Worm (Caenorhabditis elegans): Measurements from ENCODE around the gene gst-21.
A peak's percentile ranks its signal among the peaks of the same experiment; 100 is the strongest.

The gst-21 gene

DNA sequence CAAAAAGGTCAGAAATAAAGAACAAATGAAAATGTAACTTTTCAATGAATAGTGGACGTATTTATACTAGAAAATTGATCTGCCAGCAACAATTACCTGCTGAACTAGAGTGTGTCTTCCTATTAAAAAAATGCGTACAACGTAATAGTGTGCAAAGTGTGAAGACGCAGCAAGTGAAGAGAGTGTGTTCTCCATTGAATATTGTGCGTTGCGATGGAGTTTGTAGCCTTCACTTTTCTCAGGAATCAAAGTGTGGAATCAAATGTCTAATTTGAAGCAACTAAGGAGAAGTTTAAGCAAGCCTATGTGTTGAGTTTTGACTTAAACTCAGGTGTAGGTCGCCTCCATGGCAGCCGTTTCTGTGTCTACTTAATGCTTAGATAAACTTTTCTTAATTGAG lies at the start of gene gst-21:
Gene gst-21, minus strand, starts transcription at position 101 of the 400 bp plus-strand sequence.
- TF ChIP-seq nhr-28 (tag; optimal IDR thresholded peaks at IDR 0.05) = peak; percentile 65
- TF ChIP-seq unc-130 (GFP tag; optimal IDR thresholded peaks at IDR 0.05) = no peak
- no peak for TF ChIP-seq F44E2.7 (GFP tag; IDR thresholded peaks at IDR 0.05)
- peak in 1 of 2 experiments; percentile 15 for TF ChIP-seq unc-62 (GFP tag; optimal IDR thresholded peaks at IDR 0.05 in 1 of 2)
- no peak for TF ChIP-seq unc-62 (tag; optimal IDR thresholded peaks at IDR 0.05)
- no peak for TF ChIP-seq F10B5.3 (tag; optimal IDR thresholded peaks at IDR 0.05)
- no peak for TF ChIP-seq lin-15B (tag; optimal IDR thresholded peaks at IDR 0.05)
- TF ChIP-seq madf-5 (GFP tag; IDR thresholded peaks at IDR 0.05) = no peak

ce11 chrV:1779994-1780393 lies 48.2 kb upstream of the gst-21 start:
- TF ChIP-seq ceh-82 (tag; optimal IDR thresholded peaks at IDR 0.05) = no peak
- no peak for TF ChIP-seq zip-2 (tag; optimal IDR thresholded peaks at IDR 0.05)
- no peak for TF ChIP-seq sdz-12 (GFP tag; optimal IDR thresholded peaks at IDR 0.05)
- TF ChIP-seq unc-62 (GFP tag; optimal IDR thresholded peaks at IDR 0.05 in 1 of 2) = peak in 1 of 2 experiments; percentile 71
- no peak for TF ChIP-seq unc-62 (tag; optimal IDR thresholded peaks at IDR 0.05)
- TF ChIP-seq hlh-11 (tag; optimal IDR thresholded peaks at IDR 0.05) = no peak

DNA sequence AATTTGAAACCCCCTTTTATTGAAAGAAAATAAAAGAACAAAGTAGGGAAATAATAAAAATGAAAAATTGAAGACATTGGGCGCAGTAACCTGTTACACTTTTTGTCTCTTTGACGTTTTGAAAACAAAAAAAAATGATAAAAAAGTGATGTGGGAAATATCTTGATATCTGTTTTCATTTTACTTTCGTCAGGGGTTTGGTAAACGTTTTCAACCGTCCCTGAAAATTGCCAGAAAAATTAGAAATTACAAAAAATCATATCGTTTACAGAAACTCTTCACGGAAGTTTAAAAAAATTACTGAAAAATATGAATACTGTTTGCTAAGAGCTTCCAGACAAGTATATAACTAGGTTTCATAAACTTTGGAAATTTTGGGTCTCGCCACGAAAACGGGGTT lies 47.3 kb upstream of the gst-21 start, which contains the start of gene F36H9.4:
Gene F36H9.4, minus strand, starts transcription at position 101 of the 400 bp plus-strand sequence.
- TF ChIP-seq gei-8 (GFP tag; optimal IDR thresholded peaks at IDR 0.05) = no peak
- TF ChIP-seq D1046.2 (GFP tag; IDR thresholded peaks at IDR 0.05) = no peak
- TF ChIP-seq lin-29 (GFP tag; IDR thresholded peaks at IDR 0.05) = no peak
- no peak for TF ChIP-seq dmd-9 (GFP tag; IDR thresholded peaks at IDR 0.05)
- TF ChIP-seq skn-1 (tag; optimal IDR thresholded peaks at IDR 0.05) = no peak
- no peak for TF ChIP-seq unc-130 (GFP tag; optimal IDR thresholded peaks at IDR 0.05)
- TF ChIP-seq aha-1 (tag) = no peak
- no peak for TF ChIP-seq nhr-25 (tag; optimal IDR thresholded peaks at IDR 0.05; ENCODE audit: borderline replicate concordance, insufficient read depth)
- no peak for TF ChIP-seq lsy-2 (tag; optimal IDR thresholded peaks at IDR 0.05)
- no peak for TF ChIP-seq tra-1 (GFP tag; IDR thresholded peaks at IDR 0.05)
- no peak for TF ChIP-seq ctbp-1 (GFP tag; IDR thresholded peaks at IDR 0.05)
- TF ChIP-seq spr-1 (tag; optimal IDR thresholded peaks at IDR 0.05) = no peak
- TF ChIP-seq duxl-1 (tag; optimal IDR thresholded peaks at IDR 0.05; ENCODE audit: poor library complexity) = no peak
- no peak for TF ChIP-seq vab-7 (GFP tag; IDR thresholded peaks at IDR 0.05)
- no peak for TF ChIP-seq ztf-7 (tag; optimal IDR thresholded peaks at IDR 0.05)
- TF ChIP-seq F10B5.3 (tag; optimal IDR thresholded peaks at IDR 0.05) = no peak
- no peak for TF ChIP-seq ceh-82 (tag; optimal IDR thresholded peaks at IDR 0.05)
- no peak for TF ChIP-seq F49E8.2 (tag; optimal IDR thresholded peaks at IDR 0.05; ENCODE audit: borderline replicate concordance)

DNA sequence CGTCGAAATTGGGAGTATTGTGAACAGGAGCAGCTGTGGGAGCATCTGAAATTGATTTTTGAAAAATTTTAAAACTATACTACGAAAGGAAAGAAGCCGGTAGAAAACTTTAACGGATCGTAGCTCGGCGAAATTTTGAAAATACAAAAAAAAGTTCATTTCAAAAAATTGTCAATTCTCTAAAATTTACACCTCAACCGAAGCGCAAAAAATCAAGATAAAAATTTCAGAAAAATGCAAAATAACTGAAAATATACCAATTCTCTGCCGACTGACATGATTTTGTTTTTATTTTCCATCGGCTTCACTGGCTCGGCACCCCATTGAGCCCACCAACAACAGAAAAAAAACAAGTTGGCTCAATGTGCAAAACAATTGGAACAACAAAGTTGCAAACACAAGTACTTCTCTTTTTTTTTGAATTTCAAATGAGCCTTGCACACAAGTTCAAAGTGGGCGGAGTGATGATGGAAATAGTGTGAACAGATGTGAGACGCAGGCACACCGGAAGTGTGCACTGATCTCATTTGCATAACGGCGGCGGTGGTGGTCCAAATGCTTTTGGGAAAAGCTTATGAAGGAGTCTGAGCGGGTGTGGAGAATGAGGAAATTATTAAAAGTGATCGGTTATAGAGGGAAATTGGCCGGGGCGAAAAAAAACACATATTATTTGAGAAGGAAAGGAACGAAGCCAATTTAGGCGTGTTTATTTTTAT lies 43.2 kb upstream of the gst-21 start, which contains the start of gene F36H9.7:
Gene F36H9.7, minus strand, starts transcription at position 51 of the 716 bp plus-strand sequence.
- TF ChIP-seq skn-1 (tag; optimal IDR thresholded peaks at IDR 0.05) (no peak), php-3 (GFP tag; IDR thresholded peaks at IDR 0.05) (no peak), unc-39 (tag; optimal IDR thresholded peaks at IDR 0.05) (no peak), aha-1 (tag) (no peak), dmd-6 (GFP tag; IDR thresholded peaks at IDR 0.05) (no peak)

DNA sequence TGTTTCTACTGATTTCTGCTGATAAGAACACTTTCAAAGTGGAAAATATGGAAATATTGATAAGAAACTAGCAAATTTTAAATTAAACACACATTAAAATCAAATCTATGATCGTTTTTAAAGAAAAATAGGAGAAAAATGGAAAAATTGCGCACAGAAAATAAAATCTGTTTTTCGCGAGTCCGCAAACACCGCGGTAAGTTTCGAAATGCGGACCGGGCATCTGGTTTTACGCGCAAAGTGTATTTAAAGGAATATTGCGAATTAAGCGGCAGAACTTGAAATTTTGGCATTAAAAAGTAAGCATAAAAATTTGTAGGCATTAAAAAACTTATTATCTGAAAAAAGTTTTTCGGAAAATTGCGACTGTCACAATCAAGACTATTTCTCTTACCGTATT lies 41.3 kb upstream of the gst-21 start:
- TF ChIP-seq hlh-30 (tag; optimal IDR thresholded peaks at IDR 0.05; ENCODE audit: insufficient read depth) = peak; percentile 18
- peak; percentile 39 for TF ChIP-seq aha-1 (tag)
- TF ChIP-seq nhr-111 (GFP tag; optimal IDR thresholded peaks at IDR 0.05) = no peak
- peak in 1 of 2 experiments; percentile 14 for TF ChIP-seq lsy-2 (tag; optimal IDR thresholded peaks at IDR 0.05)
- peak; percentile 18 for TF ChIP-seq mes-2 (tag; optimal IDR thresholded peaks at IDR 0.05; ENCODE audit: poor library complexity, severe bottlenecking)
- TF ChIP-seq dve-1 (tag; optimal IDR thresholded peaks at IDR 0.05; ENCODE audit: insufficient read depth) = peak; percentile 3
